Worm (Caenorhabditis elegans): Measurements from ENCODE around the gene idpp-16.

Gene idpp-16

ce11 chrV:11585122-11585521 is 21.2 kb downstream of the idpp-16 start (continued):
- TF ChIP-seq F22D6.2 (tag; optimal IDR thresholded peaks at IDR 0.05): no peak
- peak; percentile 94 for TF ChIP-seq snpc-1.1 (tag; optimal IDR thresholded peaks at IDR 0.05; ENCODE audit: insufficient read depth)
- TF ChIP-seq ztf-22 (GFP tag; optimal IDR thresholded peaks at IDR 0.05): no peak
- TF ChIP-seq ets-4 (GFP tag; optimal IDR thresholded peaks at IDR 0.05): no peak
- TF ChIP-seq F52B5.7 (tag; optimal IDR thresholded peaks at IDR 0.05): no peak
- TF ChIP-seq bed-1 (GFP tag; IDR thresholded peaks at IDR 0.05): no peak
- TF ChIP-seq sdz-38 (tag; optimal IDR thresholded peaks at IDR 0.05): no peak
- peak; percentile 84 for TF ChIP-seq attf-6 (GFP tag; IDR thresholded peaks at IDR 0.05)
- TF ChIP-seq rcor-1 (GFP tag; IDR thresholded peaks at IDR 0.05): peak; percentile 68
- TF ChIP-seq snpc-1.3 (tag; optimal IDR thresholded peaks at IDR 0.05; ENCODE audit: insufficient read depth): peak; percentile 43
- no peak for TF ChIP-seq attf-3 (GFP tag; conservative IDR thresholded peaks at IDR 0.05)

- TF ChIP-seq egl-18 (GFP tag; IDR thresholded peaks at IDR 0.05) (no peak), hsf-1 (GFP tag; IDR thresholded peaks at IDR 0.05) (no peak), hmg-1.2 (GFP tag; IDR thresholded peaks at IDR 0.05) (no peak), nhr-27 (tag; optimal IDR thresholded peaks at IDR 0.05) (no peak), K12H6.12 (tag; optimal IDR thresholded peaks at IDR 0.05) (no peak), madf-10 (tag; optimal IDR thresholded peaks at IDR 0.05) (no peak), snpc-1.1 (tag; optimal IDR thresholded peaks at IDR 0.05; ENCODE audit: insufficient read depth) (no peak), lin-40 (tag; optimal IDR thresholded peaks at IDR 0.05) (no peak), ets-4 (GFP tag; optimal IDR thresholded peaks at IDR 0.05) (no peak), him-1 (tag; optimal IDR thresholded peaks at IDR 0.05) (no peak), attf-6 (GFP tag; IDR thresholded peaks at IDR 0.05) (no peak), ccch-3 (GFP tag; optimal IDR thresholded peaks at IDR 0.05) (no peak), F49E8.2 (tag; optimal IDR thresholded peaks at IDR 0.05; ENCODE audit: insufficient read depth) (no peak), aptf-2 (GFP tag; conservative IDR thresholded peaks at IDR 0.05) (no peak), Y79H2A.3 (GFP tag; conservative IDR thresholded peaks at IDR 0.05) (no peak)
Measured at ce11 chrV:11583212-11583611, 23.1 kb downstream of the idpp-16 start, which contains the start of gene srx-88. Gene srx-88 (plus strand): TSS chrV:11583512.

ce11 chrV:11580826-11581225 is 25.5 kb downstream of the idpp-16 start, which contains the start of gene srx-90:
Gene srx-90 (plus strand): TSS chrV:11581126.
- TF ChIP-seq F39B2.1 (GFP tag; IDR thresholded peaks at IDR 0.05): no peak
- TF ChIP-seq ztf-22 (GFP tag; optimal IDR thresholded peaks at IDR 0.05): no peak
- no peak for TF ChIP-seq cebp-1 (GFP tag; IDR thresholded peaks at IDR 0.05)
- TF ChIP-seq cebp-1 (tag; optimal IDR thresholded peaks at IDR 0.05): no peak
- TF ChIP-seq lsy-27 (tag; optimal IDR thresholded peaks at IDR 0.05; ENCODE audit: borderline replicate concordance, insufficient read depth): no peak
- no peak for TF ChIP-seq him-1 (tag; optimal IDR thresholded peaks at IDR 0.05)
- no peak for TF ChIP-seq snpc-3.4 (tag; optimal IDR thresholded peaks at IDR 0.05)
- TF ChIP-seq D2030.7 (GFP tag; IDR thresholded peaks at IDR 0.05): no peak
- TF ChIP-seq unc-130 (GFP tag; optimal IDR thresholded peaks at IDR 0.05): no peak
- no peak for TF ChIP-seq madf-3 (GFP tag; IDR thresholded peaks at IDR 0.05)

ce11 chrV:11574563-11574962 is 31.8 kb downstream of the idpp-16 start:
- TF ChIP-seq cebp-1 (GFP tag; IDR thresholded peaks at IDR 0.05) (no peak), cebp-1 (tag; optimal IDR thresholded peaks at IDR 0.05) (no peak), fkh-3 (tag; optimal IDR thresholded peaks at IDR 0.05) (no peak), let-526 (GFP tag; IDR thresholded peaks at IDR 0.05) (no peak), unc-62 (GFP tag; optimal IDR thresholded peaks at IDR 0.05) (no peak), mxl-1 (tag; optimal IDR thresholded peaks at IDR 0.05) (no peak), nhr-80 (tag; optimal IDR thresholded peaks at IDR 0.05) (peak; percentile 19), hlh-12 (tag; optimal IDR thresholded peaks at IDR 0.05) (no peak)
